Worm (Caenorhabditis elegans): Measurements from ENCODE around the gene C29F9.12.
A peak's percentile ranks its signal among the peaks of the same experiment; 100 is the strongest.

C29F9.12 gene

ce11 chrIII:86316-86715, 35.5 kb downstream of the C29F9.12 start, which contains the start of gene attf-3:
Gene attf-3 (minus strand): TSS chrIII:86384.
- no peak for TF ChIP-seq tbx-8 (GFP tag; optimal IDR thresholded peaks at IDR 0.05)
- TF ChIP-seq ceh-43 (GFP tag; optimal IDR thresholded peaks at IDR 0.05) = no peak
- peak; percentile 50 for TF ChIP-seq ceh-39 (tag; optimal IDR thresholded peaks at IDR 0.05)
- no peak for TF ChIP-seq unc-62 (GFP tag; optimal IDR thresholded peaks at IDR 0.05)
- TF ChIP-seq mep-1 (tag; optimal IDR thresholded peaks at IDR 0.05) = peak; percentile 78
- peak; percentile 13 for TF ChIP-seq hlh-1 (tag; optimal IDR thresholded peaks at IDR 0.05)
- TF ChIP-seq pha-4 (tag; optimal IDR thresholded peaks at IDR 0.05) = peak; percentile 46
- TF ChIP-seq ces-1 (GFP tag; optimal IDR thresholded peaks at IDR 0.05) = peak; percentile 61
- peak; percentile 56 for TF ChIP-seq lin-13 (tag; optimal IDR thresholded peaks at IDR 0.05)
- TF ChIP-seq ztf-11 (tag; optimal IDR thresholded peaks at IDR 0.05) = no peak
- TF ChIP-seq blmp-1 (tag; optimal IDR thresholded peaks at IDR 0.05) = no peak
- peak; percentile 71 for TF ChIP-seq lsy-2 (tag; optimal IDR thresholded peaks at IDR 0.05)
- no peak for TF ChIP-seq nhr-12 (tag; optimal IDR thresholded peaks at IDR 0.05)
- TF ChIP-seq lin-32 (GFP tag; optimal IDR thresholded peaks at IDR 0.05) = no peak
- peak; percentile 68 for TF ChIP-seq nhr-237 (tag; optimal IDR thresholded peaks at IDR 0.05)

ce11 chrIII:84372-84771, 37.5 kb downstream of the C29F9.12 start:
- TF ChIP-seq lin-32 (GFP tag; optimal IDR thresholded peaks at IDR 0.05) = no peak
- TF ChIP-seq M03D4.4 (tag; optimal IDR thresholded peaks at IDR 0.05) = no peak
- TF ChIP-seq elt-3 (tag; optimal IDR thresholded peaks at IDR 0.05) = no peak
- TF ChIP-seq nhr-237 (tag; optimal IDR thresholded peaks at IDR 0.05) = no peak
- no peak for TF ChIP-seq nhr-76 (tag; optimal IDR thresholded peaks at IDR 0.05)

ce11 chrIII:72078-72477, 49.8 kb downstream of the C29F9.12 start:
- TF ChIP-seq elt-1 (tag; optimal IDR thresholded peaks at IDR 0.05; ENCODE audit: borderline replicate concordance, insufficient read depth) (no peak), elt-3 (tag; optimal IDR thresholded peaks at IDR 0.05) (no peak), lin-32 (GFP tag; optimal IDR thresholded peaks at IDR 0.05) (no peak), nhr-237 (tag; optimal IDR thresholded peaks at IDR 0.05) (no peak), mab-5 (tag; optimal IDR thresholded peaks at IDR 0.05) (no peak), tbx-8 (GFP tag; optimal IDR thresholded peaks at IDR 0.05) (no peak), ceh-83 (GFP tag; optimal IDR thresholded peaks at IDR 0.05) (no peak), mls-2 (tag; optimal IDR thresholded peaks at IDR 0.05) (no peak)

All from whole organism, mixed stage, embryonic.